Worm (Caenorhabditis elegans): ENCODE results near the gene gap-2.
A peak's percentile ranks its signal among the peaks of the same experiment; 100 is the strongest.

The gap-2 gene

ce11 chrX:9549657-9550369, 77.5 kb downstream of the gap-2 start:
- no peak for TF ChIP-seq mab-5 (tag; optimal IDR thresholded peaks at IDR 0.05)
- TF ChIP-seq nhr-25 (tag; optimal IDR thresholded peaks at IDR 0.05): peak; percentile 57
- TF ChIP-seq snpc-4 (tag; optimal IDR thresholded peaks at IDR 0.05): no peak
- TF ChIP-seq Y55F3AM.14 (GFP tag; optimal IDR thresholded peaks at IDR 0.05): peak; percentile 22
- no peak for TF ChIP-seq peb-1 (tag; optimal IDR thresholded peaks at IDR 0.05)
- peak; percentile 16 for TF ChIP-seq nhr-129 (tag; optimal IDR thresholded peaks at IDR 0.05)
- TF ChIP-seq unc-55 (GFP tag; optimal IDR thresholded peaks at IDR 0.05): peak; percentile 43
- no peak for TF ChIP-seq egl-27 (tag; optimal IDR thresholded peaks at IDR 0.05)
- peak; percentile 42 for TF ChIP-seq blmp-1 (tag; optimal IDR thresholded peaks at IDR 0.05; ENCODE audit: insufficient read depth)

- TF ChIP-seq sma-9 (GFP tag; optimal IDR thresholded peaks at IDR 0.05) (peak; percentile 21), sma-9 (tag; optimal IDR thresholded peaks at IDR 0.05) (no peak), fos-1 (tag; optimal IDR thresholded peaks at IDR 0.05) (peak; percentile 72), lin-11 (tag; optimal IDR thresholded peaks at IDR 0.05) (no peak)
Observed at ce11 chrX:9550519-9550918, 78.2 kb downstream of the gap-2 start.

ce11 chrX:9551112-9551511, 78.8 kb downstream of the gap-2 start:
- TF ChIP-seq mab-5 (tag; optimal IDR thresholded peaks at IDR 0.05) (no peak), aly-2 (tag; optimal IDR thresholded peaks at IDR 0.05) (no peak), fos-1 (tag; optimal IDR thresholded peaks at IDR 0.05) (peak; percentile 48), unc-62 (GFP tag; optimal IDR thresholded peaks at IDR 0.05) (no peak), F13H6.1 (tag; optimal IDR thresholded peaks at IDR 0.05) (peak; percentile 79), mdl-1 (tag; optimal IDR thresholded peaks at IDR 0.05) (peak; percentile 67 to 77), nhr-11 (tag; optimal IDR thresholded peaks at IDR 0.05) (no peak), unc-55 (GFP tag; optimal IDR thresholded peaks at IDR 0.05) (no peak), sma-9 (GFP tag; optimal IDR thresholded peaks at IDR 0.05) (peak; percentile 35), sma-9 (tag; optimal IDR thresholded peaks at IDR 0.05) (peak; percentile 4), nhr-77 (tag; optimal IDR thresholded peaks at IDR 0.05) (no peak), ceh-16 (tag; optimal IDR thresholded peaks at IDR 0.05) (no peak), nhr-12 (tag; optimal IDR thresholded peaks at IDR 0.05) (no peak), Y55F3AM.14 (GFP tag; optimal IDR thresholded peaks at IDR 0.05) (peak; percentile 29), blmp-1 (tag; optimal IDR thresholded peaks at IDR 0.05; ENCODE audit: insufficient read depth) (peak; percentile 67), lin-11 (tag; optimal IDR thresholded peaks at IDR 0.05) (peak; percentile 30), skn-1 (tag; optimal IDR thresholded peaks at IDR 0.05) (no peak), snpc-4 (tag; optimal IDR thresholded peaks at IDR 0.05) (no peak), nhr-23 (tag; optimal IDR thresholded peaks at IDR 0.05) (no peak), elt-1 (tag; optimal IDR thresholded peaks at IDR 0.05) (no peak), mbf-1 (tag; optimal IDR thresholded peaks at IDR 0.05) (no peak), ZK546.5 (tag; optimal IDR thresholded peaks at IDR 0.05) (no peak), ceh-82 (tag; optimal IDR thresholded peaks at IDR 0.05) (no peak), gmeb-1 (tag; optimal IDR thresholded peaks at IDR 0.05) (no peak), nhr-237 (tag; optimal IDR thresholded peaks at IDR 0.05) (no peak), egl-27 (tag; optimal IDR thresholded peaks at IDR 0.05) (peak; percentile 49), nhr-6 (tag; optimal IDR thresholded peaks at IDR 0.05) (no peak), C34F6.9 (tag; optimal IDR thresholded peaks at IDR 0.05) (peak; percentile 52), crh-2 (tag; optimal IDR thresholded peaks at IDR 0.05) (peak; percentile 35), sem-4 (tag; optimal IDR thresholded peaks at IDR 0.05) (peak; percentile 51), R02D3.7 (tag; optimal IDR thresholded peaks at IDR 0.05) (no peak), unc-39 (tag; optimal IDR thresholded peaks at IDR 0.05) (no peak), dmd-4 (tag; optimal IDR thresholded peaks at IDR 0.05) (no peak), nhr-10 (tag; optimal IDR thresholded peaks at IDR 0.05) (no peak), elt-3 (tag; optimal IDR thresholded peaks at IDR 0.05) (no peak), peb-1 (tag; optimal IDR thresholded peaks at IDR 0.05) (no peak), ztf-1 (GFP tag; conservative IDR thresholded peaks at IDR 0.05) (no peak), lsy-2 (tag; optimal IDR thresholded peaks at IDR 0.05) (peak in 1 of 2 experiments; percentile 57), ztf-4 (tag; optimal IDR thresholded peaks at IDR 0.05) (no peak), ama-1 (optimal IDR thresholded peaks at IDR 0.05) (no peak), nhr-25 (tag; optimal IDR thresholded peaks at IDR 0.05) (peak; percentile 91), ztf-11 (tag; optimal IDR thresholded peaks at IDR 0.05) (no peak), nhr-21 (tag; optimal IDR thresholded peaks at IDR 0.05) (peak; percentile 64), alr-1 (tag; optimal IDR thresholded peaks at IDR 0.05) (no peak), lin-13 (GFP tag; optimal IDR thresholded peaks at IDR 0.05) (peak; percentile 19), zag-1 (tag; optimal IDR thresholded peaks at IDR 0.05) (peak; percentile 15), nhr-129 (tag; optimal IDR thresholded peaks at IDR 0.05) (peak; percentile 52), lin-39 (tag; optimal IDR thresholded peaks at IDR 0.05) (no peak), sma-3 (GFP tag; optimal IDR thresholded peaks at IDR 0.05) (peak; percentile 77)
